Worm (Caenorhabditis elegans) whole organism, L4 larva: ENCODE results near the gene acs-20.
A peak's percentile ranks its signal among the peaks of the same experiment; 100 is the strongest.

Experiments used
- F44E2.7 ChIP-seq: fragments of 200-800 bp; sonication (Bioruptor generic); IDR thresholded peaks from 2 replicates; pipeline ENCODE4 v2.1.2; 2022; ENCODE audit warnings: missing genetic modification characterization, missing compliant biosample characterization
- Y5F2A.4 ChIP-seq: fragments of 200-800 bp; sonication (Bioruptor generic); optimal IDR thresholded peaks from 2 replicates; lab custom pipeline; 2018; ENCODE audit warnings: mild to moderate bottlenecking, missing genetic modification characterization, missing compliant biosample characterization
- ZK546.5 ChIP-seq, 2 experiments: sonication (generic microtip); optimal IDR thresholded peaks; 2 replicates each; lab custom pipeline; 2017; ENCODE audit warnings: missing biosample characterization in 2 of 2, missing genetic modification characterization in 2 of 2
- aha-1 ChIP-seq: fragments of 150-350 bp; peaks from one replicate; lab custom pipeline; 2014; ENCODE audit warnings: missing biosample characterization, missing genetic modification characterization
- attf-4 ChIP-seq: sonication (generic microtip); optimal IDR thresholded peaks from 3 replicates; lab custom pipeline; 2017; ENCODE audit warnings: missing biosample characterization, missing genetic modification characterization
- ceh-44 ChIP-seq: fragments of 200-800 bp; sonication (Bioruptor generic); IDR thresholded peaks from 2 replicates; pipeline ENCODE4 v1.3.6; 2022; ENCODE audit warnings: missing genetic modification reagents, missing genetic modification characterization, missing compliant biosample characterization
- ces-1 ChIP-seq: fragments of 150-350 bp; sonication (generic microtip); optimal IDR thresholded peaks from 4 replicates; lab custom pipeline; 2014; ENCODE audit warnings: missing biosample characterization, missing genetic modification reagents, missing genetic modification characterization
- daf-16 ChIP-seq, 3 experiments: sonication (generic microtip); optimal IDR thresholded peaks; 2 replicates each; lab custom pipeline; 2016 to 2017; ENCODE audit warnings: missing genetic modification characterization in 3 of 3, missing genetic modification reagents in 3 of 3, mild to moderate bottlenecking in 2 of 3, missing compliant biosample characterization in 2 of 3, missing biosample characterization in 1 of 3, moderate library complexity in 1 of 3
- dmd-9 ChIP-seq: fragments of 200-800 bp; sonication (Bioruptor generic); IDR thresholded peaks from 2 replicates; pipeline ENCODE4 v1.3.6; 2022; ENCODE audit warnings: missing genetic modification reagents, missing genetic modification characterization, missing compliant biosample characterization
- dpl-1 ChIP-seq: fragments of 150-350 bp; optimal IDR thresholded peaks from 2 replicates; lab custom pipeline; 2014; ENCODE audit warnings: missing biosample characterization, missing genetic modification reagents, missing genetic modification characterization
- fkh-10 ChIP-seq: fragments of 150-350 bp; optimal IDR thresholded peaks from 2 replicates; lab custom pipeline; 2014; ENCODE audit warnings: missing biosample characterization, missing genetic modification reagents, missing genetic modification characterization
- fos-1 ChIP-seq: fragments of 150-350 bp; optimal IDR thresholded peaks from 2 replicates; lab custom pipeline; 2014; ENCODE audit warnings: missing biosample characterization, missing genetic modification characterization
- gei-8 ChIP-seq: fragments of 200-800 bp; sonication (Bioruptor generic); optimal IDR thresholded peaks from 2 replicates; lab custom pipeline; 2018; ENCODE audit warnings: mild to moderate bottlenecking, missing genetic modification characterization, missing compliant biosample characterization
- hmg-1.1 ChIP-seq: fragments of 200-800 bp; sonication (Bioruptor generic); IDR thresholded peaks from 2 replicates; pipeline ENCODE4 v1.3.6; 2022; ENCODE audit warnings: missing genetic modification reagents, missing genetic modification characterization, missing compliant biosample characterization
- lin-1 ChIP-seq: fragments of 200-800 bp; sonication (Bioruptor generic); IDR thresholded peaks from 2 replicates; pipeline ENCODE4 v1.3.6; 2022; ENCODE audit warnings: missing genetic modification reagents, missing genetic modification characterization, missing compliant biosample characterization
- lsy-2 ChIP-seq, 2 experiments: fragments of 150-350 bp in 1 of 2; sonication (generic microtip) in 1 of 2; optimal IDR thresholded peaks; 2 replicates each; lab custom pipeline; 2014 to 2017; ENCODE audit warnings: missing biosample characterization in 2 of 2, missing genetic modification characterization in 2 of 2
- mes-2 ChIP-seq: sonication (generic microtip); optimal IDR thresholded peaks from 2 replicates; lab custom pipeline; 2016; ENCODE audit warnings: missing genotype, mild to moderate bottlenecking, missing genetic modification characterization, missing compliant biosample characterization; ENCODE audit not compliant: poor library complexity, severe bottlenecking
- mxl-3 ChIP-seq: fragments of 200-800 bp; sonication (Bioruptor generic); optimal IDR thresholded peaks from 2 replicates; lab custom pipeline; 2018; ENCODE audit warnings: mild to moderate bottlenecking, missing genetic modification characterization, missing compliant biosample characterization
- nhr-102 ChIP-seq: sonication (generic microtip); optimal IDR thresholded peaks from 2 replicates; lab custom pipeline; 2016; ENCODE audit warnings: mild to moderate bottlenecking, missing genetic modification characterization, moderate library complexity, missing compliant biosample characterization
- nhr-237 ChIP-seq: sonication (generic microtip); optimal IDR thresholded peaks from 2 replicates; lab custom pipeline; 2017; ENCODE audit warnings: missing biosample characterization, missing genetic modification characterization
- nhr-25 ChIP-seq: sonication (generic microtip); optimal IDR thresholded peaks from 2 replicates; lab custom pipeline; 2017; ENCODE audit warnings: missing genetic modification characterization, mild to moderate bottlenecking, missing compliant biosample characterization, antibody characterized with exemption, moderate library complexity, borderline replicate concordance; ENCODE audit not compliant: insufficient read depth
- pha-4 ChIP-seq, 2 experiments: fragments of 150-350 bp in 1 of 2; fragments of 200-800 bp in 1 of 2; sonication (Bioruptor generic) in 1 of 2; IDR thresholded peaks in 1 of 2; optimal IDR thresholded peaks in 1 of 2; 2 replicates each; pipeline versions ENCODE4 v1.3.6 to Lab custom; 2014 to 2022; ENCODE audit warnings: missing genetic modification characterization in 2 of 2, missing genetic modification reagents in 2 of 2, missing biosample characterization in 1 of 2, missing compliant biosample characterization in 1 of 2
- pqm-1 ChIP-seq: sonication (generic microtip); optimal IDR thresholded peaks from 2 replicates; lab custom pipeline; 2017; ENCODE audit warnings: missing biosample characterization, missing genetic modification characterization
- skn-1 ChIP-seq: fragments of 150-350 bp; optimal IDR thresholded peaks from 2 replicates; lab custom pipeline; 2014; ENCODE audit warnings: missing biosample characterization, missing genetic modification characterization
- snpc-4 ChIP-seq: fragments of 150-350 bp; optimal IDR thresholded peaks from 2 replicates; lab custom pipeline; 2014; ENCODE audit warnings: missing biosample characterization, missing genetic modification characterization
- spr-3 ChIP-seq: fragments of 200-800 bp; sonication (Bioruptor generic); optimal IDR thresholded peaks from 2 replicates; lab custom pipeline; 2018; ENCODE audit warnings: mild to moderate bottlenecking, missing genetic modification characterization, missing compliant biosample characterization
- tra-1 ChIP-seq: fragments of 200-800 bp; sonication (Bioruptor generic); IDR thresholded peaks from 2 replicates; pipeline ENCODE4 v1.3.6; 2022; ENCODE audit warnings: missing genetic modification reagents, missing genetic modification characterization, missing compliant biosample characterization
- unc-130 ChIP-seq: sonication (generic microtip); optimal IDR thresholded peaks from 2 replicates; lab custom pipeline; 2016; ENCODE audit warnings: missing genetic modification reagents, missing genetic modification characterization, missing compliant biosample characterization
- unc-62 ChIP-seq, 3 experiments: fragments of 150-350 bp in 1 of 3; sonication (generic microtip); optimal IDR thresholded peaks in 2 of 3; peaks in 1 of 3; 1 replicate in 1 of 3; 2 replicates in 2 of 3; lab custom pipeline; 2014 to 2017; ENCODE audit warnings: missing biosample characterization in 3 of 3, missing genetic modification characterization in 3 of 3, missing genetic modification reagents in 3 of 3, missing genotype in 1 of 3
- zag-1 ChIP-seq: fragments of 150-350 bp; optimal IDR thresholded peaks from 2 replicates; lab custom pipeline; 2014; ENCODE audit warnings: missing biosample characterization, missing genetic modification characterization
- ztf-7 ChIP-seq: fragments of 150-350 bp; optimal IDR thresholded peaks from 2 replicates; lab custom pipeline; 2014; ENCODE audit warnings: missing biosample characterization, missing genetic modification characterization

The acs-20 gene

DNA sequence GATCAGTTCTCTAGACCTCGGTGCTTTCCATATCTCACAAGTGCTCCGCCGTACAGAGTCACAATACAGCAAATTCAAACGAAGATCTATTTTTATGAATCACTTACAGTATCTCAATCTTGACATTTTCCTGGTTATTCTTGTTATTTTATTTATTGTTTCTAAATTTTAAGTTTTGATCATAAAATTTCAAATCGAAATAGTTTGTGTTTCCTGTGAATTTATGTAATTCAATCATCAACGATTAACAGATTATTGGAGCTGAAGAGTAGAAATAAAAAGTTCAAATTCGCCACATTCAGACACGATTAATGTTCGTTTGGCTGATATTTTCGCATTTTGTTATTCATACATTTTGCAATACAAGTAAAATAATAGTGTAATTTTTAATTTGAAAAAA, 33.8 kb upstream of the acs-20 start, which contains the start of gene clec-184:
TSS of gene clec-184 (plus strand) at position 301 of the 400 bp plus-strand sequence.
- TF ChIP-seq ces-1 (GFP tag; lab: Kevin White, UChicago), result no peak
- TF ChIP-seq lin-1 (GFP tag; lab: Robert Waterston, UW), result no peak
- no peak for TF ChIP-seq ztf-7 (tag; lab: Kevin White, UChicago)
- TF ChIP-seq nhr-237 (tag; lab: Kevin White, UChicago), result no peak
- TF ChIP-seq gei-8 (GFP tag; lab: Kevin White, UChicago), result no peak
- TF ChIP-seq ceh-44 (GFP tag; lab: Robert Waterston, UW), result no peak
- TF ChIP-seq daf-16 (GFP tag; optimal IDR thresholded peaks at IDR 0.05; lab: Kevin White, UChicago), result no peak
- TF ChIP-seq daf-16 (tag; optimal IDR thresholded peaks at IDR 0.05; lab: Kevin White, UChicago), result no peak
- no peak for TF ChIP-seq dmd-9 (GFP tag; lab: Robert Waterston, UW)
- TF ChIP-seq hmg-1.1 (GFP tag; lab: Robert Waterston, UW), result no peak
- no peak for TF ChIP-seq dpl-1 (GFP tag; lab: Kevin White, UChicago)
- no peak for TF ChIP-seq fkh-10 (GFP tag; lab: Kevin White, UChicago)
- TF ChIP-seq spr-3 (GFP tag; lab: Kevin White, UChicago), result no peak

DNA sequence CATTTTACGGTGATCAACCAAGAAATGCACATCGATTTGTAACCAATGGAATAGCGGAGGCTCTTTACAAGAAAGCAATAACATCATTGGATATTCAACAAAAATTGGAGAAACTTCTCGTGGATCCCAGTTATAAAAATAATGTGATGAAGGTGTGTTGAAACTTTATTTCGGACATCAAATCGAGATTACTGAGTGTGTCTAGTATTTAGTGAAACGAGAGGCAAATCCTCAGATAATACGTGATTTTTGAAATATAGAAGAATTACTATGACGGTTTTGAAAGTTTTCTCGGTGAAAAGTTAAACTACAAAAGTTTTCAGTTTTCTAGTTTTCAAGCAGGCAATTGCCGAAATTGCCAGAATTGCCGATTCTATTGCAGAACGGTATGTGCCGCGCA, 33.2 kb upstream of the acs-20 start:
- TF ChIP-seq aha-1 (tag; lab: Kevin White, UChicago) (peak; percentile 92), tra-1 (GFP tag; lab: Robert Waterston, UW) (no peak), attf-4 (tag; lab: Kevin White, UChicago) (no peak), fos-1 (tag; lab: Kevin White, UChicago) (no peak), skn-1 (tag; lab: Kevin White, UChicago) (no peak), zag-1 (no peak), pha-4 (GFP tag; IDR thresholded peaks at IDR 0.05; lab: Robert Waterston, UW) (no peak), pha-4 (tag; optimal IDR thresholded peaks at IDR 0.05; lab: Kevin White, UChicago) (no peak)

DNA sequence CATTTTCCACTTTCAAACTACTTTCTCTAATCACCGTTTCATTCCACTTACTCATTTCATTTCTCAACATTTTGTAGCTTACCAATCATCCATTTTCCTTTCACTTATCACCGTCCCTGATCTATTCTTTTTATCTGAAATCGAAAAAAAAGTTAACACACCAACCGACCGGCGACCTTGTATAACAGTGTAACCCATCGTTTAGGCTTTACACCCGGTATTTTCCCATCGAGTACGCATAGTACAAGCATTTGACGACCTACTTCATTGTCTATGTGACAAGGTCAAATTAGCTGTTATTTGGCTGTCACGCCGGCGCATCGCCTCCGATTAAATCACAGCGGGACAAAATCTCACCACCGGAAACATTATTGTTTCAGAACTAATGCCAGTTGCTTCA, 31.0 kb upstream of the acs-20 start:
- TF ChIP-seq nhr-102 (no peak), Y5F2A.4 (GFP tag; lab: Kevin White, UChicago) (no peak), mxl-3 (no peak), mes-2 (tag; lab: Kevin White, UChicago) (no peak), nhr-25 (tag; lab: Kevin White, UChicago) (peak; percentile 9), ZK546.5 (tag; optimal IDR thresholded peaks at IDR 0.05; lab: Kevin White, UChicago) (no peak), aha-1 (tag; lab: Kevin White, UChicago) (peak; percentile 16), unc-62 (GFP tag; optimal IDR thresholded peaks at IDR 0.05 in 1 of 2; lab: Kevin White, UChicago) (peak in 1 of 2 experiments; percentile 86), unc-62 (tag; optimal IDR thresholded peaks at IDR 0.05; lab: Kevin White, UChicago) (no peak), snpc-4 (no peak), dpl-1 (GFP tag; lab: Kevin White, UChicago) (no peak), F44E2.7 (GFP tag; lab: Robert Waterston, UW) (no peak), nhr-237 (tag; lab: Kevin White, UChicago) (no peak), pqm-1 (tag; lab: Kevin White, UChicago) (no peak), lsy-2 (tag; optimal IDR thresholded peaks at IDR 0.05; lab: Kevin White, UChicago) (no peak)
- TF ChIP-seq, all 104 proteins: peak for 3

DNA sequence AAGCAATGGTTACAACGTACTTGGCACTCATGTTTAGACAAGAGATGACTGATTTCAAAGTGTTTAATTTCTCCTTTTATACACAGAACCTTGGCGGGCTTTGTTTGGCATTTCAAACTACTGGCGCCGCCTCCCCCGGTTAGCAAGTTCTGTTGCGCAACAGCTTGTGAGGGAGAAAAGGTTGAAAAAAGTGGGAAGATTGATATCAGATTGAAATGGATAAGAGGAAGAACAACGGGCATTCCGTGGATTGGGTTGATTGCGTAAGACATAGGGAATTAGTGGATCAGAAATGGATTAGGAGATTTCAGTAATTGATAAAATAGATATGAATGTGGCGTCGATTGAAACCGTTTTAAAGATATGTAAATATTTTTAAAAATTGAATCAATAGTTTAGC, 30.0 kb upstream of the acs-20 start, which contains the start of gene col-130:
TSS of gene col-130 (minus strand) at position 50 of the 400 bp plus-strand sequence.
- TF ChIP-seq unc-130 (GFP tag; lab: Kevin White, UChicago) (no peak), mxl-3 (peak; percentile 2), aha-1 (tag; lab: Kevin White, UChicago) (peak; percentile 4)
